Worm (Caenorhabditis elegans): Measurements from ENCODE around the gene best-20.

ce11 chrIV:3752276-3752675 is 3.7 kb upstream of the best-20 start:
- TF ChIP-seq ama-1 (optimal IDR thresholded peaks at IDR 0.05): no peak
- TF ChIP-seq nhr-25 (tag; optimal IDR thresholded peaks at IDR 0.05): no peak
- no peak for TF ChIP-seq unc-62 (GFP tag; optimal IDR thresholded peaks at IDR 0.05)
